Worm (Caenorhabditis elegans) whole organism, L2 larva: Measurements from ENCODE around the gene semo-1.

ENCODE experiments used
- C34F6.9 ChIP-seq: fragments of 150-350 bp; optimal IDR thresholded peaks from 2 replicates; lab custom pipeline; 2014; ENCODE audit warnings: missing biosample characterization, missing genetic modification characterization
- R02D3.7 ChIP-seq: fragments of 150-350 bp; optimal IDR thresholded peaks from 2 replicates; lab custom pipeline; 2014; ENCODE audit warnings: missing biosample characterization, missing genetic modification characterization
- Y55F3AM.14 ChIP-seq: fragments of 200-800 bp; sonication (Bioruptor generic); optimal IDR thresholded peaks from 2 replicates; lab custom pipeline; 2018; ENCODE audit warnings: mild to moderate bottlenecking, missing genetic modification characterization, missing compliant biosample characterization
- alr-1 ChIP-seq: fragments of 150-350 bp; optimal IDR thresholded peaks from 2 replicates; lab custom pipeline; 2014; ENCODE audit warnings: missing biosample characterization, missing genetic modification characterization
- aly-2 ChIP-seq: fragments of 150-350 bp; optimal IDR thresholded peaks from 2 replicates; lab custom pipeline; 2014; ENCODE audit warnings: missing biosample characterization, missing genetic modification characterization
- blmp-1 ChIP-seq: sonication (generic microtip); optimal IDR thresholded peaks from 2 replicates; lab custom pipeline; 2017; ENCODE audit warnings: missing genetic modification characterization, mild to moderate bottlenecking, missing compliant biosample characterization, antibody characterized with exemption, moderate library complexity; ENCODE audit not compliant: insufficient read depth
- ceh-16 ChIP-seq: fragments of 150-350 bp; optimal IDR thresholded peaks from 2 replicates; lab custom pipeline; 2014; ENCODE audit warnings: missing biosample characterization, missing genetic modification characterization
- ceh-82 ChIP-seq: fragments of 150-350 bp; optimal IDR thresholded peaks from 2 replicates; lab custom pipeline; 2014; ENCODE audit warnings: missing biosample characterization, missing genetic modification characterization
- crh-2 ChIP-seq: sonication (generic microtip); optimal IDR thresholded peaks from 2 replicates; lab custom pipeline; 2017; ENCODE audit warnings: missing biosample characterization, missing genetic modification characterization
- dmd-4 ChIP-seq: sonication (generic microtip); optimal IDR thresholded peaks from 2 replicates; lab custom pipeline; 2017; ENCODE audit warnings: missing biosample characterization, missing genetic modification characterization
- egl-27 ChIP-seq: sonication (generic microtip); optimal IDR thresholded peaks from 3 replicates; lab custom pipeline; 2017; ENCODE audit warnings: missing biosample characterization, missing genetic modification reagents, missing genetic modification characterization
- elt-3 ChIP-seq: sonication (generic microtip); optimal IDR thresholded peaks from 2 replicates; lab custom pipeline; 2017; ENCODE audit warnings: missing biosample characterization, missing genetic modification characterization
- fos-1 ChIP-seq: fragments of 150-350 bp; optimal IDR thresholded peaks from 2 replicates; lab custom pipeline; 2014; ENCODE audit warnings: missing biosample characterization, missing genetic modification characterization
- lin-11 ChIP-seq: fragments of 150-350 bp; sonication (generic microtip); optimal IDR thresholded peaks from 2 replicates; lab custom pipeline; 2014; ENCODE audit warnings: missing biosample characterization, missing genetic modification characterization, inconsistent platforms, mixed read lengths
- lin-13 ChIP-seq: fragments of 150-350 bp; optimal IDR thresholded peaks from 2 replicates; lab custom pipeline; 2014; ENCODE audit warnings: missing biosample characterization, missing genetic modification reagents, missing genetic modification characterization
- lin-39 ChIP-seq: fragments of 150-350 bp; optimal IDR thresholded peaks from 2 replicates; lab custom pipeline; 2014; ENCODE audit warnings: missing biosample characterization, missing genetic modification reagents, missing genetic modification characterization
- mab-5 ChIP-seq: fragments of 150-350 bp; optimal IDR thresholded peaks from 2 replicates; lab custom pipeline; 2014; ENCODE audit warnings: missing biosample characterization, missing genetic modification characterization
- mbf-1 ChIP-seq: sonication (generic microtip); optimal IDR thresholded peaks from 2 replicates; lab custom pipeline; 2017; ENCODE audit warnings: missing biosample characterization, missing genetic modification characterization
- mdl-1 ChIP-seq, 2 experiments: fragments of 150-350 bp in 1 of 2; sonication (generic microtip) in 1 of 2; optimal IDR thresholded peaks; 2 replicates each; lab custom pipeline; 2017; ENCODE audit warnings: missing biosample characterization in 2 of 2, missing genetic modification characterization in 2 of 2
- nhr-10 ChIP-seq: sonication (generic microtip); optimal IDR thresholded peaks from 2 replicates; lab custom pipeline; 2017; ENCODE audit warnings: missing biosample characterization, missing genetic modification characterization
- nhr-11 ChIP-seq: fragments of 150-350 bp; optimal IDR thresholded peaks from 2 replicates; lab custom pipeline; 2014; ENCODE audit warnings: missing biosample characterization, missing genetic modification characterization
- nhr-129 ChIP-seq: fragments of 150-350 bp; optimal IDR thresholded peaks from 2 replicates; lab custom pipeline; 2014; ENCODE audit warnings: missing biosample characterization, missing genetic modification characterization
- nhr-23 ChIP-seq: fragments of 150-350 bp; optimal IDR thresholded peaks from 2 replicates; lab custom pipeline; 2014; ENCODE audit warnings: missing biosample characterization, missing genetic modification reagents, missing genetic modification characterization
- nhr-237 ChIP-seq: fragments of 150-350 bp; optimal IDR thresholded peaks from 2 replicates; lab custom pipeline; 2014; ENCODE audit warnings: missing biosample characterization, missing genetic modification characterization
- nhr-25 ChIP-seq: fragments of 150-350 bp; sonication (generic microtip); optimal IDR thresholded peaks from 3 replicates; lab custom pipeline; 2014; ENCODE audit warnings: missing biosample characterization, missing genetic modification characterization
- nhr-77 ChIP-seq: fragments of 150-350 bp; optimal IDR thresholded peaks from 2 replicates; lab custom pipeline; 2014; ENCODE audit warnings: missing biosample characterization, missing genetic modification characterization
- peb-1 ChIP-seq: fragments of 150-350 bp; optimal IDR thresholded peaks from 2 replicates; lab custom pipeline; 2014; ENCODE audit warnings: missing biosample characterization, missing genetic modification characterization
- sem-4 ChIP-seq: fragments of 150-350 bp; optimal IDR thresholded peaks from 2 replicates; lab custom pipeline; 2014; ENCODE audit warnings: missing biosample characterization, missing genetic modification reagents, missing genetic modification characterization
- skn-1 ChIP-seq: sonication (generic microtip); optimal IDR thresholded peaks from 2 replicates; lab custom pipeline; 2017; ENCODE audit warnings: missing biosample characterization, missing genetic modification characterization
- sma-3 ChIP-seq: sonication (generic microtip); optimal IDR thresholded peaks from 2 replicates; lab custom pipeline; 2016; ENCODE audit warnings: missing genetic modification reagents, missing genetic modification characterization, missing compliant biosample characterization
- sma-9 ChIP-seq, 2 experiments: fragments of 150-350 bp in 1 of 2; sonication (generic microtip) in 1 of 2; optimal IDR thresholded peaks; 2 replicates each; lab custom pipeline; 2014 to 2016; ENCODE audit warnings: missing genetic modification characterization in 2 of 2, mild to moderate bottlenecking in 1 of 2, missing biosample characterization in 1 of 2, missing compliant biosample characterization in 1 of 2, missing genetic modification reagents in 1 of 2, moderate library complexity in 1 of 2
- snpc-4 ChIP-seq: fragments of 150-350 bp; optimal IDR thresholded peaks from 2 replicates; lab custom pipeline; 2014; ENCODE audit warnings: missing biosample characterization, missing genetic modification characterization
- unc-39 ChIP-seq: fragments of 150-350 bp; optimal IDR thresholded peaks from 2 replicates; lab custom pipeline; 2014; ENCODE audit warnings: missing biosample characterization, missing genetic modification characterization
- unc-55 ChIP-seq: fragments of 150-350 bp; sonication (generic microtip); optimal IDR thresholded peaks from 3 replicates; lab custom pipeline; 2014; ENCODE audit warnings: missing biosample characterization, missing genetic modification reagents, missing genetic modification characterization
- unc-62 ChIP-seq: fragments of 150-350 bp; optimal IDR thresholded peaks from 2 replicates; lab custom pipeline; 2014; ENCODE audit warnings: missing biosample characterization, missing genetic modification reagents, missing genetic modification characterization
- ztf-4 ChIP-seq: fragments of 150-350 bp; optimal IDR thresholded peaks from 2 replicates; lab custom pipeline; 2014; ENCODE audit warnings: missing biosample characterization, missing genetic modification characterization

semo-1 gene

ce11 chrIV:14034571-14034954, 16.4 kb upstream of the semo-1 start:
- TF ChIP-seq unc-62 (GFP tag; lab: Kevin White, UChicago): no peak
- TF ChIP-seq mbf-1 (tag; lab: Kevin White, UChicago): no peak
- no peak for TF ChIP-seq Y55F3AM.14 (GFP tag; lab: Kevin White, UChicago)
- TF ChIP-seq crh-2: no peak
- no peak for TF ChIP-seq nhr-25 (tag; lab: Kevin White, UChicago)
- TF ChIP-seq sma-9 (GFP tag; optimal IDR thresholded peaks at IDR 0.05; lab: Kevin White, UChicago): no peak
- no peak for TF ChIP-seq sma-9 (tag; optimal IDR thresholded peaks at IDR 0.05; lab: Kevin White, UChicago)
- no peak for TF ChIP-seq nhr-77 (tag; lab: Kevin White, UChicago)
- no peak for TF ChIP-seq egl-27
- TF ChIP-seq mdl-1 (tag; optimal IDR thresholded peaks at IDR 0.05; lab: Kevin White, UChicago): no peak
- TF ChIP-seq snpc-4: no peak
- no peak for TF ChIP-seq nhr-10 (tag; lab: Kevin White, UChicago)
- TF ChIP-seq lin-13 (GFP tag; lab: Kevin White, UChicago): no peak
- no peak for TF ChIP-seq lin-11 (tag; lab: Kevin White, UChicago)
- TF ChIP-seq skn-1: no peak
- no peak for TF ChIP-seq unc-39 (tag; lab: Kevin White, UChicago)
- TF ChIP-seq dmd-4: no peak
- no peak for TF ChIP-seq R02D3.7 (tag; lab: Kevin White, UChicago)
- no peak for TF ChIP-seq elt-3 (tag; lab: Kevin White, UChicago)
- no peak for TF ChIP-seq nhr-237 (tag; lab: Kevin White, UChicago)
- no peak for TF ChIP-seq lin-39 (tag; lab: Kevin White, UChicago)

- TF ChIP-seq sma-3 (GFP tag; lab: Kevin White, UChicago) (no peak), R02D3.7 (tag; lab: Kevin White, UChicago) (no peak), nhr-25 (tag; lab: Kevin White, UChicago) (no peak), lin-39 (tag; lab: Kevin White, UChicago) (no peak), nhr-11 (tag; lab: Kevin White, UChicago) (no peak), alr-1 (tag; lab: Kevin White, UChicago) (no peak), nhr-10 (tag; lab: Kevin White, UChicago) (no peak), nhr-23 (no peak), dmd-4 (no peak), aly-2 (tag; lab: Kevin White, UChicago) (no peak), lin-13 (GFP tag; lab: Kevin White, UChicago) (no peak), ztf-4 (tag; lab: Kevin White, UChicago) (no peak), mab-5 (no peak), ceh-16 (tag; lab: Kevin White, UChicago) (no peak), sem-4 (tag; lab: Kevin White, UChicago) (no peak), unc-55 (GFP tag; lab: Kevin White, UChicago) (no peak), mbf-1 (tag; lab: Kevin White, UChicago) (no peak), skn-1 (no peak)
- TF ChIP-seq, all 48 proteins: peak for 0
These were observed 7.3 kb upstream of the semo-1 start, which contains the start of gene Y37A1B.7 for ce11 chrIV:14043680-14044079. Gene Y37A1B.7 (minus strand): TSS chrIV:14043780.

DNA sequence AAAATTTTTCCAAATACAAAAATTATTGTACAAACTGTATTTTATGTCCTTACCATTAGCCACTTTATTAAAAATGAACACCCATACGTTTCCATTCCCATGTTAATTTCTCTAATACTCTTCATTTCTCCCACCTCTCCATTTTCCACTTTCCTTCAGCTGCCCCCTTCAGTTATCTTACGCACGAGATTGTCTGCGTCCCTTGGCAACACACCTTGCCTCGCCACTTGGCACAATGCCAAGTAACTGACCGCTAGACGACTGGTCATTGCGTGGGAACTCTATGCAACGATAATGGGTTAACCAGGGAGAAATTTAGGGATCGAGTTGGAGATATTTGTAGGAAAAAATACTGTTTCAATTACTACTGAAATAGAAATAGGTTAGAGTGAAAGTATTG, 4.2 kb upstream of the semo-1 start:
- TF ChIP-seq peb-1 (tag; lab: Kevin White, UChicago) (no peak), mdl-1 (tag; optimal IDR thresholded peaks at IDR 0.05; lab: Kevin White, UChicago) (no peak), nhr-25 (tag; lab: Kevin White, UChicago) (no peak), alr-1 (tag; lab: Kevin White, UChicago) (no peak), crh-2 (no peak), nhr-129 (tag; lab: Kevin White, UChicago) (peak; percentile 32)

DNA sequence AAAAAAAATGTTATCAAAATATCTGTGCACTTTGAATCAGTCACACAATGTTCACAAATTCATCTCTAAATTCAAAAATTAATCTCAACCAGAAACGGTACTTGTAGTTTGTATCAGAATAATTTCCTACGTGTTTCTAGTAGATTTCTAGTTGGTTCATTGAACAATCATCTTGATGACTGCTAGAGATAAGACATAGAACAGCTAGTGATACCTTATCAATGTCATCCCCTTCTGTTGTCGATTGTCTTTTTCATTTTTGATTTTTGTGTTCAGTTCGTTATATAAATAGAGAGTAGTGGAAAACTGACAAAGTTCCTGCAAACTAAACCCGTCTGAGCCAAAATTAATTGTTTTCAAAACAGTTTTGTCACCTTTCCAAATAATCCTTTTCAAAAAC, 558 bp upstream of the semo-1 start:
- TF ChIP-seq crh-2: peak; percentile 30
- peak; percentile 88 for TF ChIP-seq skn-1
- peak; percentile 31 for TF ChIP-seq nhr-129 (tag; lab: Kevin White, UChicago)
- no peak for TF ChIP-seq ceh-16 (tag; lab: Kevin White, UChicago)
- peak; percentile 76 for TF ChIP-seq fos-1 (tag; lab: Kevin White, UChicago)

DNA sequence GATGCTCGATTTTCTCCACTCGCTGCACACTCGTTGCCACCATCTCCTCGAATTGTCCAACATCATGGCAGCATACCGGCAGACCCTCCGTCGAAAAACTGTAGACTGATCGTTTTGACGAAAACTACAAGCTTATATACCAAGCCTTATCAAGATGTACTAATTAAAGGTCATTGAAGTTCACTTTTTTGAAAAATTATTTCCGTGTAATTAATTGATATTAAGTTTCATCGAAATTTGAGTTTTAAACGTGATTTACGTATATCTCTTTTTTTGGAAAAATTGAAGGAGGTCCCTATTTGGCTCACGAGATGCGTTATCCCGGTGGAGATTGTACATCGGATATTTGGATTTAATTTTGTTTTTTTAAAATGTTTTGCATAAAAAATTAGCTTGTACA, 9.6 kb downstream of the semo-1 start, which contains the start of gene Y37A1B.4:
TSS of gene Y37A1B.4 (minus strand) at position 101 of the 400 bp plus-strand sequence.
- TF ChIP-seq blmp-1 (tag; lab: Kevin White, UChicago) (no peak), ceh-82 (tag; lab: Kevin White, UChicago) (no peak), sem-4 (tag; lab: Kevin White, UChicago) (no peak), elt-3 (tag; lab: Kevin White, UChicago) (no peak), C34F6.9 (tag; lab: Kevin White, UChicago) (no peak), unc-39 (tag; lab: Kevin White, UChicago) (no peak), nhr-11 (tag; lab: Kevin White, UChicago) (no peak), ceh-16 (tag; lab: Kevin White, UChicago) (no peak), lin-39 (tag; lab: Kevin White, UChicago) (no peak), snpc-4 (no peak)
